Worm (Caenorhabditis elegans): ENCODE results near the gene hif-1.

- TF ChIP-seq tab-1 (GFP tag; IDR thresholded peaks at IDR 0.05), result no peak
- no peak for TF ChIP-seq ztf-23 (GFP tag; IDR thresholded peaks at IDR 0.05)
- TF ChIP-seq klf-2 (GFP tag; conservative IDR thresholded peaks at IDR 0.05), result no peak
- TF ChIP-seq flt-1 (GFP tag; IDR thresholded peaks at IDR 0.05), result no peak
- no peak for TF ChIP-seq ref-1 (GFP tag; conservative IDR thresholded peaks at IDR 0.05)
- no peak for TF ChIP-seq T22C8.4 (GFP tag; IDR thresholded peaks at IDR 0.05)
Measured at ce11 chrV:20770846-20771245, 9.4 kb upstream of the hif-1 start.

All from whole organism, midembryonic.